Worm (Caenorhabditis elegans): Measurements from ENCODE around the gene fbxa-155.

The fbxa-155 gene

DNA sequence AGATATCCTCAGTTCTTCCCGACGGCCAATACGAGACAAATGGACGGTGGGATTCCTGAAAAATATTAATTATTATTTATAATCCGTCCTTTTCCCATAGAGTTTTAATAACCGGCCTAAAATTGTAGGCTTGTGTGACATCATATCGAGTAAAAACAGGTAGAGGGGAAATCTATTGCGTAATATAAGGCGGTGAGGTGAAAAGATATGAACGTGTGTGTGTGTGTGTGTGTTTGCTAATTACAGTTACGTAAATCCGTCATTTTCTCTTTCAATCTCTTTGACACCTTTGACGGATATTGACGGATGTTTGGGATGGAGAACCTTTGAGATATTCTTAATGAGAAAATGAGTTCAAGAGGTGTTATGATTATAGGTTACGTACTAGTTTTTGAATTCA is 44.6 kb downstream of the fbxa-155 start:
- no peak for TF ChIP-seq Y53F4B.3 (GFP tag; IDR thresholded peaks at IDR 0.05)
- peak; percentile 72 for TF ChIP-seq unc-62 (GFP tag; optimal IDR thresholded peaks at IDR 0.05)
- TF ChIP-seq die-1 (tag; optimal IDR thresholded peaks at IDR 0.05), result no peak
- TF ChIP-seq C06A6.2 (GFP tag; conservative IDR thresholded peaks at IDR 0.05), result no peak

DNA sequence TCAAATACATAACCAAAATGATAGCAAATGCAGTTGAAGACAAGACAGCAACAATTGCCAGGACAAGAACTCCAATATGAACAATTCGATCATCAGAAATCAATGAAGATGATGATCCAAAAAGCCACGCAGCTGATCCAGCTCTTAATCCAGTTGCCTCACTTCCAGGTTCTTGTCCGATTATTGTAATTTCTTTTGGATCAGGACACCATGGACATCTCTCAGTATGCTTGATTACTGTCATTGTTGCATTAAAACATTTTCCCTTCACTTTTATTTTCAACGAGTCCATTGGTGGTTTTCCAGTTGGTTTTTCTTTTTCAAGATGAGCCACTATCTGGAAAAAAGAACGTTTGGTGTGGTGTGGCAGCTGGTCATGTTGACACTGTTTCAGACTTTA is 45.6 kb downstream of the fbxa-155 start:
- TF ChIP-seq aptf-3 (GFP tag; IDR thresholded peaks at IDR 0.05) (no peak), ztf-28 (GFP tag; IDR thresholded peaks at IDR 0.05) (no peak), egrh-3 (GFP tag; IDR thresholded peaks at IDR 0.05) (no peak), snpc-3.4 (tag; optimal IDR thresholded peaks at IDR 0.05) (no peak), Y53G8AR.9 (GFP tag; conservative IDR thresholded peaks at IDR 0.05) (no peak), egl-44 (GFP tag; IDR thresholded peaks at IDR 0.05) (no peak), unc-62 (GFP tag; optimal IDR thresholded peaks at IDR 0.05) (no peak), F10E7.11 (tag; optimal IDR thresholded peaks at IDR 0.05) (no peak), aptf-2 (GFP tag; conservative IDR thresholded peaks at IDR 0.05) (no peak), ztf-18 (tag; optimal IDR thresholded peaks at IDR 0.05) (no peak), hrde-1 (tag; optimal IDR thresholded peaks at IDR 0.05; ENCODE audit: borderline replicate concordance) (no peak)

DNA sequence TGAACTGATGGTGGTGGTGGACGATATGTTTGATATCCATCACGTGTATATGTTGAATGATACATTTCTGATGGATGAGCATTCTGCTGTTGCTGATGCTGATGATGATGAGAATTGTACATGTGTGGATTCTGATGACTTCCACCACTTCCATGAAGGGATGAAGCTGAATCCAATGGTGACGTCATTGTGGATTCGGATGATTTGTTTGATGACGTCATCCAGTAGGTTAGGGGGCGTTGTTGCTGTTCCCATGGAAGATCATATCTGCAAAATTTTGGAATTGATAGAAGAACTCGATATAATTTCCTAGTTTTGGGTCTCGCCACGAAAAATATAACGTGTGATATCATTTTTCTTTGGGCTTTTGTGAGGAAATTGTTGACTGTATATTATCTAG is 46.6 kb downstream of the fbxa-155 start:
- TF ChIP-seq F49E8.2 (tag; optimal IDR thresholded peaks at IDR 0.05; ENCODE audit: insufficient read depth) (no peak), lin-40 (tag; optimal IDR thresholded peaks at IDR 0.05) (no peak), tlf-1 (GFP tag; optimal IDR thresholded peaks at IDR 0.05) (no peak), atf-7 (tag; optimal IDR thresholded peaks at IDR 0.05) (peak; percentile 73), nfyb-1 (GFP tag; IDR thresholded peaks at IDR 0.05) (0 out of 2 replicates have a peak, but pooled peaks have one; percentile 14)

Data from whole organism, young adult.